Worm (Caenorhabditis elegans) whole organism, dauer: ENCODE results near the gene sgn-1.

Experiments used
- unc-62 ChIP-seq: sonication (generic microtip); optimal IDR thresholded peaks from 2 replicates; lab custom pipeline; 2017; ENCODE audit warnings: missing biosample characterization, missing genetic modification reagents, missing genetic modification characterization

Gene sgn-1

ce11 chrII:8810679-8811413, 27.4 kb upstream of the sgn-1 start, which contains the start of the genes F46C5.9 and rer-1:
Gene F46C5.9 (minus strand): TSS chrII:8810729.
Gene rer-1 (plus strand): TSS chrII:8811370.
- TF ChIP-seq unc-62 = no peak

- TF ChIP-seq unc-62 = no peak
These were observed 25.0 kb upstream of the sgn-1 start, which contains the start of gene F07H5.10 for ce11 chrII:8808482-8808881. Gene F07H5.10 (minus strand): TSS chrII:8808582.

- no peak for TF ChIP-seq unc-62
These were observed 23.5 kb upstream of the sgn-1 start, which contains the start of gene pho-13 for ce11 chrII:8806921-8807320. Gene pho-13 (minus strand): TSS chrII:8807021.

- no peak for TF ChIP-seq unc-62
These were observed 17.4 kb upstream of the sgn-1 start, which contains the start of gene appg-2 for ce11 chrII:8800830-8801229. Gene appg-2 (plus strand): TSS chrII:8801130.

- TF ChIP-seq unc-62 = no peak
These were observed 16.3 kb upstream of the sgn-1 start for ce11 chrII:8799725-8800124.

ce11 chrII:8796391-8796790, 12.9 kb upstream of the sgn-1 start:
- TF ChIP-seq unc-62 = no peak

ce11 chrII:8795227-8795626, 11.8 kb upstream of the sgn-1 start:
- TF ChIP-seq unc-62 = no peak

ce11 chrII:8794072-8794471, 10.6 kb upstream of the sgn-1 start, which contains the start of gene F07H5.7:
Gene F07H5.7 (minus strand): TSS chrII:8794172.
- no peak for TF ChIP-seq unc-62

- no peak for TF ChIP-seq unc-62
These were observed 9.2 kb upstream of the sgn-1 start, which contains the start of gene idpa-2 for ce11 chrII:8792640-8793039. Gene idpa-2 (minus strand): TSS chrII:8792740.

- no peak for TF ChIP-seq unc-62
These were observed 6.5 kb upstream of the sgn-1 start, which contains the start of gene F07H5.13 for ce11 chrII:8789828-8790558. Gene F07H5.13 (plus strand): TSS chrII:8790557.

ce11 chrII:8788752-8789151, 5.3 kb upstream of the sgn-1 start:
- no peak for TF ChIP-seq unc-62

- TF ChIP-seq unc-62 = no peak
These were observed 3.9 kb upstream of the sgn-1 start for ce11 chrII:8787376-8787775.

ce11 chrII:8785875-8786274, 2.4 kb upstream of the sgn-1 start:
- no peak for TF ChIP-seq unc-62

ce11 chrII:8784235-8784928, 912 bp upstream of the sgn-1 start:
- TF ChIP-seq unc-62 = no peak

ce11 chrII:8776504-8776903, 7.0 kb downstream of the sgn-1 start:
- TF ChIP-seq unc-62 = no peak

ce11 chrII:8770675-8771074, 12.8 kb downstream of the sgn-1 start, which contains the start of gene let-19:
Gene let-19 (plus strand): TSS chrII:8770975.
- no peak for TF ChIP-seq unc-62

- TF ChIP-seq unc-62 = no peak
These were observed 14.1 kb downstream of the sgn-1 start for ce11 chrII:8769375-8769774.
